Worm (Caenorhabditis elegans): ENCODE measurements around the gene set-6.

ce11 chrX:12003969-12004368 is 29.5 kb upstream of the set-6 start:
- TF ChIP-seq Y53F4B.3 (GFP tag; IDR thresholded peaks at IDR 0.05) (no peak), F39B2.1 (GFP tag; IDR thresholded peaks at IDR 0.05) (no peak), snpc-4 (GFP tag; optimal IDR thresholded peaks at IDR 0.05) (no peak), snpc-4 (tag; optimal IDR thresholded peaks at IDR 0.05) (no peak), sdz-38 (tag; optimal IDR thresholded peaks at IDR 0.05) (no peak), aptf-3 (GFP tag; IDR thresholded peaks at IDR 0.05) (no peak), ama-1 (optimal IDR thresholded peaks at IDR 0.05) (no peak), ama-1 (GFP tag; optimal IDR thresholded peaks at IDR 0.05) (no peak)

All from whole organism, young adult.